Worm (Caenorhabditis elegans) whole organism, L4 larva: Measurements from ENCODE around the gene syg-1.

Source experiments
- F26F4.8 ChIP-seq: fragments of 200-800 bp; sonication (Bioruptor generic); conservative IDR thresholded peaks from 2 replicates; pipeline ENCODE4 v1.3.6; 2022; ENCODE audit warnings: missing genetic modification characterization, missing compliant biosample characterization
- R02D3.7 ChIP-seq: fragments of 150-350 bp; sonication (generic microtip); optimal IDR thresholded peaks from 3 replicates; lab custom pipeline; 2014; ENCODE audit warnings: missing biosample characterization, missing genetic modification characterization
- ama-1 ChIP-seq: fragments of 150-350 bp; optimal IDR thresholded peaks from 2 replicates; lab custom pipeline; 2014; ENCODE audit warnings: inconsistent platforms, mixed read lengths
- ces-1 ChIP-seq: fragments of 150-350 bp; sonication (generic microtip); optimal IDR thresholded peaks from 4 replicates; lab custom pipeline; 2014; ENCODE audit warnings: missing biosample characterization, missing genetic modification reagents, missing genetic modification characterization
- mes-2 ChIP-seq: sonication (generic microtip); optimal IDR thresholded peaks from 2 replicates; lab custom pipeline; 2016; ENCODE audit warnings: missing genotype, mild to moderate bottlenecking, missing genetic modification characterization, missing compliant biosample characterization; ENCODE audit not compliant: poor library complexity, severe bottlenecking
- set-16 ChIP-seq: fragments of 200-800 bp; sonication (Bioruptor generic); IDR thresholded peaks from 2 replicates; pipeline ENCODE4 v1.3.6; 2022; ENCODE audit warnings: missing genetic modification reagents, missing genetic modification characterization, missing compliant biosample characterization
- skn-1 ChIP-seq: fragments of 150-350 bp; optimal IDR thresholded peaks from 2 replicates; lab custom pipeline; 2014; ENCODE audit warnings: missing biosample characterization, missing genetic modification characterization
- snpc-4 ChIP-seq: fragments of 150-350 bp; optimal IDR thresholded peaks from 2 replicates; lab custom pipeline; 2014; ENCODE audit warnings: missing biosample characterization, missing genetic modification characterization
- unc-130 ChIP-seq: sonication (generic microtip); optimal IDR thresholded peaks from 2 replicates; lab custom pipeline; 2016; ENCODE audit warnings: missing genetic modification reagents, missing genetic modification characterization, missing compliant biosample characterization

DNA sequence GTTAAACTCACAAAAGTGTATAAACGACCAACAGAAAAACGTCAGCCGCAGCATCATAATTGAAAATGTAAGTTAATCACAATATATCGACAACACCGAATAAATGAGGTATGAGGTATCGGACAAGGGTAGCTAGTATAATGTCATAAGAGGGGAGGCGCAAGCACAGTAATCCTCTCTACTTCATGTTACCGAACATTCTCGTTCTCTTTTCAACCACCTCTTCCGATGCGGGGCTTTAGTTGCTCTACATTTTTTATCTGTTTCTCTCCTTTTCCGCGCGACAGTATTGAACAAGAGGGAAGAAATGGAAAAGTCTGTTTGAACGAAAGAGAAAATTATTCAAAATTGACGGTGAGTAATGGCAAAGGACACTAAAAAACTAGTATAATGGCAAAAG is 39.3 kb downstream of the syg-1 start, which contains the start of gene R04B3.3:
- TF ChIP-seq skn-1 (tag; lab: Kevin White, UChicago), result no peak
- no peak for TF ChIP-seq unc-130 (GFP tag; lab: Kevin White, UChicago)
- TF ChIP-seq ces-1 (GFP tag; lab: Kevin White, UChicago), result no peak
- no peak for TF ChIP-seq set-16 (GFP tag; lab: Robert Waterston, UW)
- no peak for TF ChIP-seq F26F4.8 (GFP tag; lab: Robert Waterston, UW)
- TF ChIP-seq snpc-4 (tag; lab: Kevin White, UChicago), result no peak
- no peak for TF ChIP-seq R02D3.7 (tag; lab: Kevin White, UChicago)
- TF ChIP-seq mes-2 (tag; lab: Kevin White, UChicago), result no peak
- no peak for TF ChIP-seq ama-1 (lab: Kevin White, UChicago)
